Worm (Caenorhabditis elegans): ENCODE results near the gene rbm-25.

- no peak for TF ChIP-seq cey-2 (tag; optimal IDR thresholded peaks at IDR 0.05; ENCODE audit: borderline replicate concordance, insufficient read depth)
- no peak for TF ChIP-seq snpc-4 (tag; optimal IDR thresholded peaks at IDR 0.05)
- no peak for TF ChIP-seq F10B5.3 (tag; optimal IDR thresholded peaks at IDR 0.05)
- TF ChIP-seq nhr-11 (tag; optimal IDR thresholded peaks at IDR 0.05) = no peak
- no peak for TF ChIP-seq nhr-25 (tag; optimal IDR thresholded peaks at IDR 0.05; ENCODE audit: borderline replicate concordance, insufficient read depth)
- no peak for TF ChIP-seq jun-1 (tag; optimal IDR thresholded peaks at IDR 0.05)
Measured at ce11 chrV:12503494-12503893, 5.5 kb downstream of the rbm-25 start, which contains the start of gene T28H10.1.
